Worm (Caenorhabditis elegans) whole organism, young adult: ENCODE measurements around the gene T24D5.3.

Experiments used
- C06A6.2 ChIP-seq: fragments of 200-800 bp; sonication (Bioruptor generic); conservative IDR thresholded peaks from 2 replicates; pipeline ENCODE4 v1.3.6; 2022; ENCODE audit warnings: missing genetic modification characterization, missing compliant biosample characterization
- F49E8.2 ChIP-seq: sonication (generic microtip); optimal IDR thresholded peaks from 3 replicates; lab custom pipeline; 2017; ENCODE audit warnings: missing genetic modification characterization, mild to moderate bottlenecking, missing compliant biosample characterization, antibody characterized with exemption, moderate library complexity; ENCODE audit not compliant: insufficient read depth
- dpl-1 ChIP-seq: fragments of 150-350 bp; optimal IDR thresholded peaks from 2 replicates; lab custom pipeline; 2014; ENCODE audit warnings: missing biosample characterization, missing genetic modification reagents, missing genetic modification characterization

DNA sequence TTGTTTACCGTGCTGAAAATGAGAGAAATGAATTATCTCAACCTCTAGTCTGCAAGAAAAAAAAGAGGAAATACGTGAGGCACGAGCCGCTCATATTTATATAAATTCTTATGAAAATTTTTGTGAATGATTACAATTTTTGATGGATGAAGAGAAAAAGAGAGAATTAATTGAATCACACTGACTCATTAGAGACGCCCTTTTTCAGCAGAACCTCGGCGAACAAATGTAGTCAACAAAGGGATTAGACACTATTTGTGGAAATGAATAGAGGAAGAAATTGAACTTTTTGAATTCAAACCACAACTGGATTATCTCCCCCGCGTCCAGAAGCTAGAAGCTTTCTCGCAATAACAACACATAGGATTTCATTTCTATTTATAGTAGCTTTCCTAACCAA is 33.1 kb upstream of the T24D5.3 start:
- TF ChIP-seq F49E8.2: no peak
- no peak for TF ChIP-seq dpl-1 (GFP tag; lab: Kevin White, UChicago)
- TF ChIP-seq C06A6.2 (GFP tag; lab: Robert Waterston, UW): no peak
